Fruit fly (Drosophila melanogaster) whole organism, embryonic: ENCODE data around the gene Sbf.

Source experiments
- B-H2 ChIP-seq: fragments of 200-800 bp; sonication (Bioruptor generic); optimal IDR thresholded peaks from 2 replicates; lab custom pipeline; 2018; ENCODE audit warnings: missing biosample characterization, mild to moderate bottlenecking, missing genetic modification characterization
- CG11247 ChIP-seq: fragments of 200-800 bp; sonication (Bioruptor generic); IDR thresholded peaks from 2 replicates; pipeline ENCODE4 v1.3.6; 2022; ENCODE audit warnings: missing biosample characterization, missing genetic modification characterization
- CG11456 ChIP-seq: fragments of 200-800 bp; sonication (Bioruptor generic); IDR thresholded peaks from 3 replicates; pipeline ENCODE4 v1.3.6; 2022; ENCODE audit warnings: missing biosample characterization, missing genetic modification characterization
- CG11560 ChIP-seq: fragments of 200-800 bp; sonication (Bioruptor generic); IDR thresholded peaks from 3 replicates; pipeline ENCODE4 v1.3.6; 2022; ENCODE audit warnings: missing biosample characterization, missing genetic modification characterization
- CG12104 ChIP-seq: fragments of 200-800 bp; sonication (Bioruptor generic); optimal IDR thresholded peaks from 3 replicates; lab custom pipeline; 2016; ENCODE audit warnings: missing biosample characterization, missing genetic modification characterization
- CG12391 ChIP-seq: fragments of 200-800 bp; sonication (Bioruptor generic); optimal IDR thresholded peaks from 3 replicates; lab custom pipeline; 2018; ENCODE audit warnings: missing biosample characterization, mild to moderate bottlenecking, missing genetic modification characterization, moderate library complexity
- CG12744 ChIP-seq: fragments of 200-800 bp; sonication (Bioruptor generic); optimal IDR thresholded peaks from 2 replicates; lab custom pipeline; 2016; ENCODE audit warnings: missing biosample characterization, missing genetic modification characterization
- CG12942 ChIP-seq: fragments of 200-800 bp; sonication (Bioruptor generic); optimal IDR thresholded peaks from 3 replicates; lab custom pipeline; 2016; ENCODE audit warnings: missing biosample characterization, missing genetic modification characterization
- CG13775 ChIP-seq: fragments of 200-800 bp; sonication (Bioruptor generic); optimal IDR thresholded peaks from 3 replicates; lab custom pipeline; 2017; ENCODE audit warnings: missing biosample characterization, mild to moderate bottlenecking, missing genetic modification characterization
- CG15073 ChIP-seq: fragments of 200-800 bp; sonication (Bioruptor generic); optimal IDR thresholded peaks from 2 replicates; lab custom pipeline; 2016; ENCODE audit warnings: missing biosample characterization, missing genetic modification characterization
- CG16813 ChIP-seq: fragments of 200-800 bp; sonication (Bioruptor generic); IDR thresholded peaks from 3 replicates; pipeline ENCODE4 v1.3.6; 2022; ENCODE audit warnings: missing biosample characterization, missing genetic modification characterization; ENCODE audit not compliant: partially characterized antibody
- CG2202 ChIP-seq: fragments of 200-800 bp; sonication (Bioruptor generic); optimal IDR thresholded peaks from 2 replicates; lab custom pipeline; 2018; ENCODE audit warnings: missing biosample characterization, mild to moderate bottlenecking, missing genetic modification characterization
- CG2678 ChIP-seq: fragments of 200-800 bp; sonication (Bioruptor generic); optimal IDR thresholded peaks from 3 replicates; lab custom pipeline; 2019; ENCODE audit warnings: missing biosample characterization, mild to moderate bottlenecking, missing genetic modification characterization, moderate library complexity
- CG30020 ChIP-seq: fragments of 200-800 bp; optimal IDR thresholded peaks from 2 replicates; lab custom pipeline; 2019; ENCODE audit warnings: missing biosample characterization, mild to moderate bottlenecking, missing genetic modification characterization, moderate library complexity
- CG30431 ChIP-seq: fragments of 200-800 bp; sonication (Bioruptor generic); optimal IDR thresholded peaks from 2 replicates; lab custom pipeline; 2017; ENCODE audit warnings: missing biosample characterization, missing genetic modification characterization
- CG33557 ChIP-seq: fragments of 200-800 bp; sonication (Bioruptor generic); optimal IDR thresholded peaks from 2 replicates; lab custom pipeline; 2019; ENCODE audit warnings: missing biosample characterization, mild to moderate bottlenecking, missing genetic modification characterization, moderate library complexity
- CG6254 ChIP-seq: fragments of 200-800 bp; sonication (Bioruptor generic); optimal IDR thresholded peaks from 3 replicates; lab custom pipeline; 2017; ENCODE audit warnings: mild to moderate bottlenecking, missing biosample characterization, missing genetic modification reagents, missing genetic modification characterization
- CG7987 ChIP-seq: fragments of 200-800 bp; sonication (Bioruptor generic); optimal IDR thresholded peaks from 2 replicates; lab custom pipeline; 2018; ENCODE audit warnings: missing biosample characterization, mild to moderate bottlenecking, missing genetic modification characterization, moderate library complexity
- CG8388 ChIP-seq: fragments of 200-800 bp; sonication (Bioruptor generic); optimal IDR thresholded peaks from 2 replicates; lab custom pipeline; 2019; ENCODE audit warnings: missing biosample characterization, mild to moderate bottlenecking, missing genetic modification characterization, moderate library complexity
- CHES-1-like ChIP-seq: fragments of 200-800 bp; sonication (Bioruptor generic); optimal IDR thresholded peaks from 2 replicates; lab custom pipeline; 2016; ENCODE audit warnings: missing biosample characterization, missing genetic modification characterization
- CTCF ChIP-seq: fragments of 200-800 bp; sonication (Bioruptor generic); optimal IDR thresholded peaks from 2 replicates; lab custom pipeline; 2017; ENCODE audit warnings: missing biosample characterization, mild to moderate bottlenecking, missing genetic modification characterization, moderate library complexity
- CrebB ChIP-seq: fragments of 200-800 bp; sonication (Bioruptor generic); optimal IDR thresholded peaks from 3 replicates; lab custom pipeline; 2018; ENCODE audit warnings: missing biosample characterization, mild to moderate bottlenecking, missing genetic modification characterization
- D19A ChIP-seq: fragments of 200-800 bp; optimal IDR thresholded peaks from 3 replicates; lab custom pipeline; 2019; ENCODE audit warnings: missing biosample characterization, mild to moderate bottlenecking, missing genetic modification characterization, moderate library complexity
- Dbx ChIP-seq: fragments of 200-800 bp; sonication (Bioruptor generic); IDR thresholded peaks from 3 replicates; pipeline ENCODE4 v1.3.6; 2022; ENCODE audit warnings: missing biosample characterization, missing genetic modification characterization
- Dfd ChIP-seq, 2 experiments: fragments of >200 bp; optimal IDR thresholded peaks; 2 replicates each; lab custom pipeline; 2017; ENCODE audit warnings: missing biosample characterization in 2 of 2, missing genetic modification characterization in 2 of 2
- Gug ChIP-seq: fragments of 200-800 bp; sonication (Bioruptor generic); IDR thresholded peaks from 4 replicates; pipeline ENCODE4 v1.3.6; 2022; ENCODE audit warnings: missing biosample characterization, missing genetic modification characterization
- Hsf ChIP-seq: fragments of 200-800 bp; sonication (Bioruptor generic); optimal IDR thresholded peaks from 3 replicates; lab custom pipeline; 2016; ENCODE audit warnings: missing biosample characterization, missing genetic modification characterization
- Lim3 ChIP-seq: fragments of 200-800 bp; sonication (Bioruptor generic); IDR thresholded peaks from 2 replicates; pipeline ENCODE4 v1.3.6; 2022; ENCODE audit warnings: missing biosample characterization, missing genetic modification characterization
- Med ChIP-seq: fragments of 200-800 bp; sonication (Bioruptor generic); peaks from one replicate; lab custom pipeline; 2016; ENCODE audit warnings: missing biosample characterization, missing genetic modification characterization, mild to moderate bottlenecking, inconsistent platforms, moderate library complexity
- NC2α ChIP-seq: fragments of 200-800 bp; sonication (Bioruptor generic); optimal IDR thresholded peaks from 2 replicates; lab custom pipeline; 2016; ENCODE audit warnings: missing biosample characterization, missing genetic modification characterization
- NfI ChIP-seq: fragments of 200-800 bp; sonication (Bioruptor generic); optimal IDR thresholded peaks from 3 replicates; lab custom pipeline; 2018; ENCODE audit warnings: missing biosample characterization, mild to moderate bottlenecking, missing genetic modification characterization, moderate library complexity
- Side ChIP-seq: fragments of 200-800 bp; sonication (Bioruptor generic); optimal IDR thresholded peaks from 2 replicates; lab custom pipeline; 2016; ENCODE audit warnings: missing biosample characterization, missing genetic modification characterization
- az2 ChIP-seq: fragments of 200-800 bp; sonication (Bioruptor generic); optimal IDR thresholded peaks from 3 replicates; lab custom pipeline; 2016; ENCODE audit warnings: missing biosample characterization, missing genetic modification characterization
- chinmo ChIP-seq: fragments of 200-800 bp; sonication (Bioruptor generic); IDR thresholded peaks from 4 replicates; pipeline ENCODE4 v1.3.6; 2022; ENCODE audit warnings: missing biosample characterization, missing genetic modification characterization; ENCODE audit not compliant: partially characterized antibody
- crp ChIP-seq, 2 experiments: fragments of 200-800 bp; sonication (Bioruptor generic); optimal IDR thresholded peaks; 2 replicates in 1 of 2; 3 replicates in 1 of 2; lab custom pipeline; 2017; ENCODE audit warnings: missing biosample characterization in 2 of 2, missing genetic modification characterization in 2 of 2, mild to moderate bottlenecking in 1 of 2, moderate library complexity in 1 of 2
- danr ChIP-seq: fragments of 200-800 bp; sonication (Bioruptor generic); IDR thresholded peaks from 2 replicates; pipeline ENCODE4 v1.3.6; 2022; ENCODE audit warnings: missing biosample characterization, missing genetic modification characterization
- ewg ChIP-seq: fragments of 200-800 bp; sonication (Bioruptor generic); optimal IDR thresholded peaks from 3 replicates; lab custom pipeline; 2017; ENCODE audit warnings: mild to moderate bottlenecking, missing biosample characterization, missing genetic modification reagents, missing genetic modification characterization
- fd96Cb ChIP-seq: fragments of 200-800 bp; sonication (Bioruptor generic); optimal IDR thresholded peaks from 2 replicates; lab custom pipeline; 2018; ENCODE audit warnings: missing biosample characterization, mild to moderate bottlenecking, missing genetic modification characterization, moderate library complexity
- gce ChIP-seq: fragments of 200-800 bp; sonication (Bioruptor generic); IDR thresholded peaks from 3 replicates; pipeline ENCODE4 v1.3.6; 2022; ENCODE audit warnings: missing biosample characterization, missing genetic modification characterization
- gcm ChIP-seq: fragments of 200-800 bp; sonication (Bioruptor generic); optimal IDR thresholded peaks from 2 replicates; lab custom pipeline; 2019; ENCODE audit warnings: missing biosample characterization, mild to moderate bottlenecking, missing genetic modification characterization, moderate library complexity
- hth ChIP-seq: fragments of >200 bp; optimal IDR thresholded peaks from 2 replicates; lab custom pipeline; 2017; ENCODE audit warnings: inconsistent platforms
- luna ChIP-seq: fragments of 200-800 bp; sonication (Bioruptor generic); optimal IDR thresholded peaks from 2 replicates; lab custom pipeline; 2016; ENCODE audit warnings: missing biosample characterization, missing genetic modification characterization
- mld ChIP-seq: fragments of 200-800 bp; sonication (Bioruptor generic); IDR thresholded peaks from 3 replicates; pipeline ENCODE4 v1.3.6; 2022; ENCODE audit warnings: missing biosample characterization, missing genetic modification characterization; ENCODE audit not compliant: partially characterized antibody
- otp ChIP-seq: fragments of 200-800 bp; sonication (Bioruptor generic); IDR thresholded peaks from 3 replicates; pipeline ENCODE4, ENCODE4 v1.3.6; 2022; ENCODE audit warnings: missing biosample characterization, missing genetic modification characterization
- p53 ChIP-seq: fragments of 200-800 bp; sonication (Bioruptor generic); optimal IDR thresholded peaks from 2 replicates; lab custom pipeline; 2016; ENCODE audit warnings: missing biosample characterization, missing genetic modification characterization
- salm ChIP-seq: fragments of 200-800 bp; sonication (Bioruptor generic); optimal IDR thresholded peaks from 2 replicates; lab custom pipeline; 2018; ENCODE audit warnings: missing biosample characterization, mild to moderate bottlenecking, missing genetic modification characterization
- slbo ChIP-seq: fragments of 200-800 bp; sonication (Bioruptor generic); IDR thresholded peaks from 2 replicates; pipeline ENCODE4 v1.3.6; 2022; ENCODE audit warnings: missing biosample characterization, missing genetic modification characterization
- toy ChIP-seq: fragments of 200-800 bp; sonication (Bioruptor generic); IDR thresholded peaks from 2 replicates; pipeline ENCODE4 v1.3.6; 2022; ENCODE audit warnings: missing biosample characterization, missing genetic modification characterization
- ttk ChIP-seq: fragments of 200-800 bp; sonication (Bioruptor generic); IDR thresholded peaks from 2 replicates; pipeline ENCODE4 v2.1.2; 2022; ENCODE audit warnings: missing biosample characterization, missing genetic modification characterization
- tx ChIP-seq: fragments of 200-800 bp; sonication (Bioruptor generic); optimal IDR thresholded peaks from 2 replicates; lab custom pipeline; 2016; ENCODE audit warnings: missing biosample characterization, missing genetic modification characterization
- unc-4 ChIP-seq: fragments of 200-800 bp; sonication (Bioruptor generic); IDR thresholded peaks from 2 replicates; pipeline ENCODE4 v1.3.6; 2022; ENCODE audit warnings: missing biosample characterization, missing genetic modification characterization; ENCODE audit not compliant: partially characterized antibody
- unpg ChIP-seq: fragments of 200-800 bp; sonication (Bioruptor generic); optimal IDR thresholded peaks from 3 replicates; lab custom pipeline; 2018; ENCODE audit warnings: missing biosample characterization, mild to moderate bottlenecking, missing genetic modification characterization, moderate library complexity
- wek ChIP-seq: fragments of 200-800 bp; sonication (Bioruptor generic); optimal IDR thresholded peaks from 3 replicates; lab custom pipeline; 2018; ENCODE audit warnings: missing biosample characterization, mild to moderate bottlenecking, missing genetic modification characterization, moderate library complexity

Gene Sbf

DNA sequence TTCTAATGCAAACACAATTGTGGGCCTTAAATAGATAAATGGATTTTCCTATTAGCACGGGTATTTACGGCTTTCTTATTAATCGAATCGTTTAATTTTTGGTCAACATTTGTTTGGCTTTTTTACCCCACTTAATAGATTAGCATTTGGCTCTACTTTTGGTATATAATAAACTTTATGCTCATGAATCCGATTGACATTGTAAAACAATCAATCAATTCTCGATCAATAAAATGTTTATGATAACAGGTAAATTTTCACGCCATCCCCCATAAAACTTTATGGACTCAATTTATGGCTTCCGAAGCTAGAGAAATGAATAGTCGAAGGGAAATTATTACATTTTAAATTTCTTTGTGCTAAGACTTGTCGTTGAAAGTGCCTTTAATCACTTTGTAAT, 12.9 kb upstream of the Sbf start (continued):
- TF ChIP-seq fd96Cb (tag; lab: Kevin White, UChicago) (no peak), CG6254 (GFP tag; lab: Kevin White, UChicago) (peak; percentile 86), CG2202 (tag; lab: Kevin White, UChicago) (peak; percentile 22), luna (no peak), Gug (GFP tag; lab: Robert Waterston, UW) (no peak), tx (GFP tag; lab: Kevin White, UChicago) (no peak), ttk (GFP tag; lab: Robert Waterston, UW) (no peak), Dfd (GFP tag; optimal IDR thresholded peaks at IDR 0.05; lab: Kevin White, UChicago) (no peak), CG16813 (GFP tag; lab: Robert Waterston, UW) (no peak), CG33557 (GFP tag; lab: Kevin White, UChicago) (no peak), Hsf (GFP tag; lab: Kevin White, UChicago) (no peak), gce (GFP tag; lab: Robert Waterston, UW) (no peak), Med (GFP tag; lab: Kevin White, UChicago) (peak; percentile 68), CG7987 (GFP tag; lab: Kevin White, UChicago) (peak; percentile 22), chinmo (GFP tag; lab: Robert Waterston, UW) (no peak), danr (GFP tag; lab: Robert Waterston, UW) (no peak), Lim3 (no peak), CG12942 (GFP tag; lab: Kevin White, UChicago) (no peak), CG30431 (GFP tag; lab: Kevin White, UChicago) (no peak), gcm (GFP tag; lab: Kevin White, UChicago) (peak; percentile 80), NC2α (no peak), Dbx (GFP tag; lab: Robert Waterston, UW) (no peak), CG13775 (GFP tag; lab: Kevin White, UChicago) (no peak), unc-4 (GFP tag; lab: Robert Waterston, UW) (no peak), wek (GFP tag; lab: Kevin White, UChicago) (peak; percentile 63), hth (lab: Kevin White, UChicago) (no peak), otp (GFP tag; lab: Robert Waterston, UW) (no peak), CG11560 (tag; lab: Robert Waterston, UW) (no peak), CTCF (GFP tag; lab: Kevin White, UChicago) (peak; percentile 42), CG2678 (tag; lab: Kevin White, UChicago) (peak; percentile 87), NfI (GFP tag; lab: Kevin White, UChicago) (peak; percentile 62), D19A (tag; lab: Kevin White, UChicago) (peak; percentile 38), CG11456 (GFP tag; lab: Robert Waterston, UW) (no peak), az2 (GFP tag; lab: Kevin White, UChicago) (no peak), mld (GFP tag; lab: Robert Waterston, UW) (no peak), ewg (GFP tag; lab: Kevin White, UChicago) (no peak), toy (GFP tag; lab: Robert Waterston, UW) (no peak), unpg (GFP tag; lab: Kevin White, UChicago) (peak; percentile 89), CG12744 (GFP tag; lab: Kevin White, UChicago) (no peak), B-H2 (GFP tag; lab: Kevin White, UChicago) (peak; percentile 68), p53 (GFP tag; lab: Kevin White, UChicago) (no peak), CHES-1-like (GFP tag; lab: Kevin White, UChicago) (no peak), CG8388 (GFP tag; lab: Kevin White, UChicago) (peak; percentile 63), CG12104 (no peak), slbo (no peak), CG12391 (tag; lab: Kevin White, UChicago) (peak; percentile 14), salm (tag; lab: Kevin White, UChicago) (peak; percentile 75), CG30020 (no peak), crp (GFP tag; optimal IDR thresholded peaks at IDR 0.05; lab: Kevin White, UChicago) (no peak), CG15073 (GFP tag; lab: Kevin White, UChicago) (no peak), Side (GFP tag; lab: Kevin White, UChicago) (no peak), CG11247 (GFP tag; lab: Robert Waterston, UW) (no peak), CrebB (tag; lab: Kevin White, UChicago) (peak; percentile 58)
